Fruit fly (Drosophila melanogaster) whole organism: Measurements from ENCODE around the gene Rift.

Experiments used
- CG8478 ChIP-seq: fragments of >200 bp; optimal IDR thresholded peaks from 2 replicates; lab custom pipeline; 2018; ENCODE audit warnings: inconsistent platforms
- Dll ChIP-seq: fragments of >200 bp; optimal IDR thresholded peaks from 2 replicates; lab custom pipeline; 2017
- psq ChIP-seq: fragments of >200 bp; optimal IDR thresholded peaks from 2 replicates; lab custom pipeline; 2017

DNA sequence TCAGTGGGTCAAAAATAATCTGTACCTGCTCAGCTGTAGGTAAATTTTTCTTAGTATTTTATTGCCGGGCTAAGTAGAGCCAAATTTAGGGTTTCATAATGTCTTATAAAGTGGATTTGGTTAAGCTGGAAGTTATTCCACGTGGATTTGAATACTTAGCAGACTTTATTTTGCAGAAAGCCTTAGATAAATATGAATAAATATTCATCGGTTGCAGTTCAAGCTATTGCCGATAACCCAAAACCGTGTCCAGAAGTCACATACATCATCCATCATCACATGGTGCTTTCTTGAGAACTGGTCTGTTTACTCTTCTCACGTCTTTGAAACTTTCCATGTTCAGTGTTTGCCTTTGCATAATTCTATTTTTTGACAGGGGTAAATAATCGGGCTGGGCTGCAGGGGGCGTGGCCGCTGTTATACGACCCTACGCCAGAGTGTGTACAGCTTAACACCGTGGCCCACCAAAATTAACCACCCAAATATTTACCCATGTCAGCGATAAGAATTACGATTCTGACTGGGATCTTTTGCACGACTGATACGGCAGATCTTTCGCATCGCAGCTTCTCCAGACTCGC lies 51.3 kb downstream of the Rift start, which contains the start of gene CG2187:
- TF ChIP-seq psq (lab: Kevin White, UChicago) (no peak), CG8478 (lab: Kevin White, UChicago) (no peak), Dll (lab: Kevin White, UChicago) (no peak)
